Fruit fly (Drosophila melanogaster) Kc167 (cell line): ENCODE data around the gene rsh.

Experiments used
- psq ChIP-seq: fragments of >200 bp; optimal IDR thresholded peaks from 2 replicates; lab custom pipeline; 2017; ENCODE audit warnings: missing external identifiers
- ttk ChIP-seq: sonication (Bioruptor generic); optimal IDR thresholded peaks from 2 replicates; lab custom pipeline; 2017; ENCODE audit warnings: missing external identifiers

dm6 chrX:12984224-12984623 is 4.2 kb upstream of the rsh start, which contains the start of gene CG32643:
- TF ChIP-seq psq, result no peak
- TF ChIP-seq ttk, result no peak
